Fruit fly (Drosophila melanogaster): ENCODE results near the gene CG10019.

CG10019 gene

DNA sequence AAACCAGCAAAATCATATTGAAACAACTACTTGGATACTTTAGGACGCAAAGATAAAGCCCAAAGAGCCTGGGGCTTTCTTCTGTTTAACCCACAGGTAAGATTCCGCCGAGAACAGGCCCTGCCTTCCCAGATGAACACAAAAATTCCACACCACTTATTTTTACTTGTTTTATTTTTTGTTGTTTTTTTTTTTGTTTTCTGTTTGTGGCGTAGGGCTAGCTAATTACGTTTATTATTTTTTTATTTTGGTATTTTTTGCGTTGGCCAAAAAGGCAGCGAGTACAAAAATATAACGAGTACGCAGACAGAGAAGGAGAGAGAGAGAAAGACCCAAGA, 42.3 kb downstream of the CG10019 start:
- TF ChIP-seq Crg-1 (GFP tag; optimal IDR thresholded peaks at IDR 0.05) (no peak), CG1620 (GFP tag; optimal IDR thresholded peaks at IDR 0.05) (no peak), toe (GFP tag; optimal IDR thresholded peaks at IDR 0.05) (no peak), kay (GFP tag; ENCODE audit: borderline replicate concordance) (no peak), CG11617 (GFP tag; optimal IDR thresholded peaks at IDR 0.05) (no peak), bab1 (GFP tag; optimal IDR thresholded peaks at IDR 0.05) (no peak), CG33017 (tag; optimal IDR thresholded peaks at IDR 0.05) (no peak), Hr96 (GFP tag; optimal IDR thresholded peaks at IDR 0.05) (no peak), CG7101 (tag; optimal IDR thresholded peaks at IDR 0.05) (no peak), cnc (optimal IDR thresholded peaks at IDR 0.05) (no peak), Clk (GFP tag; optimal IDR thresholded peaks at IDR 0.05) (no peak)

DNA sequence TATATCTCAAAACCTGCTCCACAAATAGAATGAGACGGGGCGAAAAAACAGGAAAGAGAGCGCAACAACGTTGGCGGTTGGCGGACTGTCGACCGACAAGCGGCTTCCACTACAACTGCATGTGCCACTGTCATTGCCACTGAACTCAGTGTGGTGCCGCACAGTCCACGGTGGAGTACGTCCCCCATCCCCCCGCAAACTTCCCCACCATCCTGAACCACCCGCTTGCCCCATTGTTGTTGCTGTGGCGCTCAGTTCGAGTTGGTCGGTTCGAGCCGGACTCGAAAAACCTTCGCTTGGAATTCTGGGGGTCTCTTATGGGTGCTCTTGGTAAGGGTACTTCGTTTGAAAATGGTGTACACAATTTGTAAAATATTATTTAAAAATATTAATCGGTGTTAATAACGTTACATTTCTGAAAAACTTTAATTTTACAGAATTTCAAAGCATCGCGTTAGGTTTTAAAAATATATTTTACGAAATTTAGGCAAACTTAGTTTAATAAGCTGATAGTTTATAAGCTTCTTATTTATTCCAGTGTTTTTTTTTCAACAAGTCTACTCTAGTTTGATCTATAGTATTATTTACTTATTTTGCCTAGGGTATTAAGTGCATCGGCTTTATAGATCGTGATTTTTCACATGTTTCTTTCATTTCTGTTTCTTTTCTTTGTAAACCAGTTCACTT, 42.8 kb downstream of the CG10019 start:
- no peak for TF ChIP-seq kay (GFP tag; ENCODE audit: borderline replicate concordance)
- TF ChIP-seq CG7045 (GFP tag; optimal IDR thresholded peaks at IDR 0.05): no peak
- TF ChIP-seq Mnt (GFP tag; optimal IDR thresholded peaks at IDR 0.05): no peak
- TF ChIP-seq CG33017 (tag; optimal IDR thresholded peaks at IDR 0.05): no peak
- TF ChIP-seq Hr96 (GFP tag; optimal IDR thresholded peaks at IDR 0.05): no peak
- TF ChIP-seq tj (GFP tag; optimal IDR thresholded peaks at IDR 0.05): no peak
- TF ChIP-seq CG7101 (tag; optimal IDR thresholded peaks at IDR 0.05): no peak

DNA sequence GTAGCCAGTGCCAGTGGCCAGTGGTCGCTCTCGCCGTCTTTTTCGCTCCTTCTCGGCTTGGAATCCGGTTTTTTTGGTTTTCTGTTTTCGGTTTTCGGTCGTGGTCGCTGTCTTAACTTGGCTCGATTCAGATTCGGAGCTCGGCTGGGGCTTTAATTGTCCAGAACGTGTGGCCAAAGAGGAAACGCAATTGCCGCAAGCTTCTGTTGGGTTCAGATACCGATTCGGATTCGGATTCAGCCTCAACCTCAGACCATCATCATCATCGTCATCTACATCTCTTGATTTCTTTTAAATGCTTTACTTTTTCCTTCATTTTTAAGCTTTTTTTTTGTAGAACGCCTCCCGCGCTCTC, 43.3 kb downstream of the CG10019 start:
- TF ChIP-seq tj (GFP tag; optimal IDR thresholded peaks at IDR 0.05): no peak
- no peak for TF ChIP-seq toe (GFP tag; optimal IDR thresholded peaks at IDR 0.05)
- no peak for TF ChIP-seq CG11617 (GFP tag; optimal IDR thresholded peaks at IDR 0.05)
- TF ChIP-seq Crg-1 (GFP tag; optimal IDR thresholded peaks at IDR 0.05): no peak
- no peak for TF ChIP-seq CG5204 (GFP tag; optimal IDR thresholded peaks at IDR 0.05)
- TF ChIP-seq Clk (GFP tag; optimal IDR thresholded peaks at IDR 0.05): no peak

- TF ChIP-seq CG11617 (GFP tag; optimal IDR thresholded peaks at IDR 0.05) (peak; percentile 32), cic (GFP tag; optimal IDR thresholded peaks at IDR 0.05) (no peak), Hr96 (GFP tag; optimal IDR thresholded peaks at IDR 0.05) (peak; percentile 15)
Observed at dm6 chr2L:3775767-3776351, 45.6 kb downstream of the CG10019 start.

dm6 chr2L:3776614-3777196, 46.4 kb downstream of the CG10019 start:
- TF ChIP-seq toe (GFP tag; optimal IDR thresholded peaks at IDR 0.05) (no peak), cic (GFP tag; optimal IDR thresholded peaks at IDR 0.05) (no peak), bab1 (GFP tag; optimal IDR thresholded peaks at IDR 0.05) (peak; percentile 61), ovo (GFP tag; optimal IDR thresholded peaks at IDR 0.05) (peak; percentile 18), Mnt (GFP tag; optimal IDR thresholded peaks at IDR 0.05) (no peak), CG5204 (GFP tag; optimal IDR thresholded peaks at IDR 0.05) (peak; percentile 23), Hr96 (GFP tag; optimal IDR thresholded peaks at IDR 0.05) (no peak), CG7045 (GFP tag; optimal IDR thresholded peaks at IDR 0.05) (peak; percentile 33), Clk (GFP tag; optimal IDR thresholded peaks at IDR 0.05) (no peak), CG11617 (GFP tag; optimal IDR thresholded peaks at IDR 0.05) (peak; percentile 25), CG14711 (tag; optimal IDR thresholded peaks at IDR 0.05) (peak; percentile 77), tj (GFP tag; optimal IDR thresholded peaks at IDR 0.05) (peak; percentile 97), cnc (optimal IDR thresholded peaks at IDR 0.05) (no peak), pad (GFP tag; optimal IDR thresholded peaks at IDR 0.05) (peak; percentile 26), CG12768 (GFP tag; optimal IDR thresholded peaks at IDR 0.05) (no peak), kay (GFP tag; ENCODE audit: borderline replicate concordance) (no peak), CG7101 (tag; optimal IDR thresholded peaks at IDR 0.05) (peak; percentile 83), Crg-1 (GFP tag; optimal IDR thresholded peaks at IDR 0.05) (no peak), CG1620 (GFP tag; optimal IDR thresholded peaks at IDR 0.05) (no peak), CG33017 (tag; optimal IDR thresholded peaks at IDR 0.05) (peak; percentile 74)

DNA sequence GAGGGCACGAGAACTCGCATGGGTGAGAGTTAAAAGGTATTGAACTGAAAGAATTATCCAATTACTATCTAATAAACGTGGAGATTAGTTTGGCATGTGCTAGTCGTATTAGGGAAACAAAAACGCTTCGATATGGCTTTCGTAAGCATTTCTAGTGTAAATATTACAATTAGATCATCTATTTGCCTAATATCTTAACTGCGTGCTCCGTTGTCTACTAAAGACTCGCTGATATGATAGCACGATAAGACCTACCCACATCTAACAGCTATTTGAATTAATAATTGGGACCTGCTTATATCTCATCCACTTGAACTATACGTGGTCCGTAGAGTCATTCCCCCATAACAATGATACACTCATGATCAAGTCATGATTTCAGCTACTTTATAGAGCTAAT, 47.2 kb downstream of the CG10019 start:
- no peak for TF ChIP-seq Clk (GFP tag; optimal IDR thresholded peaks at IDR 0.05)
- no peak for TF ChIP-seq Crg-1 (GFP tag; optimal IDR thresholded peaks at IDR 0.05)
- TF ChIP-seq cic (GFP tag; optimal IDR thresholded peaks at IDR 0.05): no peak
- TF ChIP-seq cnc (optimal IDR thresholded peaks at IDR 0.05): no peak
- no peak for TF ChIP-seq CG33017 (tag; optimal IDR thresholded peaks at IDR 0.05)
- no peak for TF ChIP-seq Hr96 (GFP tag; optimal IDR thresholded peaks at IDR 0.05)
- no peak for TF ChIP-seq CG14711 (tag; optimal IDR thresholded peaks at IDR 0.05)
- TF ChIP-seq bab1 (GFP tag; optimal IDR thresholded peaks at IDR 0.05): no peak
- TF ChIP-seq kay (GFP tag; ENCODE audit: borderline replicate concordance): no peak
- no peak for TF ChIP-seq CG12768 (GFP tag; optimal IDR thresholded peaks at IDR 0.05)
- TF ChIP-seq CG5204 (GFP tag; optimal IDR thresholded peaks at IDR 0.05): no peak
- TF ChIP-seq Mnt (GFP tag; optimal IDR thresholded peaks at IDR 0.05): no peak
- no peak for TF ChIP-seq ovo (GFP tag; optimal IDR thresholded peaks at IDR 0.05)

Data from whole organism, adult.